Worm (Caenorhabditis elegans) whole organism, late embryonic: Measurements from ENCODE around the gene F13E6.1.

ENCODE experiments used
- F13H6.1 ChIP-seq: sonication (generic microtip); optimal IDR thresholded peaks from 2 replicates; lab custom pipeline; 2016; ENCODE audit warnings: missing genetic modification characterization, missing compliant biosample characterization
- ama-1 ChIP-seq: fragments of 150-350 bp; optimal IDR thresholded peaks from 2 replicates; lab custom pipeline; 2014
- dmd-4 ChIP-seq: sonication (generic microtip); optimal IDR thresholded peaks from 2 replicates; lab custom pipeline; 2016; ENCODE audit warnings: borderline replicate concordance, missing genetic modification characterization, missing compliant biosample characterization
- elt-2 ChIP-seq: sonication (generic microtip); optimal IDR thresholded peaks from 2 replicates; lab custom pipeline; 2016; ENCODE audit warnings: missing genetic modification reagents, missing genetic modification characterization, missing compliant biosample characterization
- fkh-10 ChIP-seq: fragments of 150-350 bp; optimal IDR thresholded peaks from 2 replicates; lab custom pipeline; 2014; ENCODE audit warnings: missing biosample characterization, missing genetic modification reagents, missing genetic modification characterization
- nfya-1 ChIP-seq: sonication (generic microtip); optimal IDR thresholded peaks from 2 replicates; lab custom pipeline; 2017; ENCODE audit warnings: missing genetic modification characterization, mild to moderate bottlenecking, missing compliant biosample characterization, antibody characterized with exemption, moderate library complexity
- tbx-2 ChIP-seq: sonication (generic microtip); optimal IDR thresholded peaks from 2 replicates; lab custom pipeline; 2016; ENCODE audit warnings: missing genetic modification characterization, missing compliant biosample characterization

DNA sequence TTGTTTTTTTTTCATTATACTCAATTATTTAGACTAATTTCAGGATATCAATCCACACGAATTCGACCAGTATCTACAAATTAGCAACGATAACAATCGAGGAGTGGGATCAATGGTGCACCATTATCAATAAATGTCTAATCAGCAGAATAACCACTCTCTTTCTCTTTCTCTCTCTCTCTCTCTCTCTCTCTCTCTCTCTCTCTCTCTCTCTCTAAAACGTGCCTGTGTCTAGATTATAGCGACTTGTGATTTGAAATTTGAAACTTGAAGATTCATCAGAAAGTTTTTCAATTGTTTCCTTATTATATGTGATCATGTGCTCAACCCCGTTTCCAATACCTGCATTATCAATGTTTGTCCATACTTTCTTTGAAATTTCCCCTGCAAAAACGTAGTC lies 17.3 kb upstream of the F13E6.1 start:
- TF ChIP-seq nfya-1, result no peak
- no peak for TF ChIP-seq ama-1 (lab: Kevin White, UChicago)
- no peak for TF ChIP-seq dmd-4 (tag; lab: Kevin White, UChicago)
- TF ChIP-seq F13H6.1, result no peak
- TF ChIP-seq fkh-10, result no peak
- TF ChIP-seq tbx-2, result no peak
- peak; percentile 78 for TF ChIP-seq elt-2 (tag; lab: Kevin White, UChicago)
